Worm (Caenorhabditis elegans) whole organism, L1 larva: Measurements from ENCODE around the gene syx-18.
A peak's percentile ranks its signal among the peaks of the same experiment; 100 is the strongest.

ENCODE experiments used
- ama-1 ChIP-seq: fragments of 150-350 bp; optimal IDR thresholded peaks from 2 replicates; lab custom pipeline; 2014
- dpl-1 ChIP-seq, 3 experiments: fragments of 150-350 bp in 2 of 3; sonication (generic microtip) in 1 of 3; optimal IDR thresholded peaks; 2 replicates each; lab custom pipeline; 2014 to 2017; ENCODE audit warnings: missing biosample characterization in 3 of 3, missing genetic modification characterization in 3 of 3, missing genetic modification reagents in 3 of 3
- elt-2 ChIP-seq: sonication (generic microtip); optimal IDR thresholded peaks from 2 replicates; lab custom pipeline; 2016; ENCODE audit warnings: missing genetic modification characterization, mild to moderate bottlenecking, inconsistent platforms, missing compliant biosample characterization, missing genetic modification reagents
- fos-1 ChIP-seq: fragments of 150-350 bp; optimal IDR thresholded peaks from 2 replicates; lab custom pipeline; 2014; ENCODE audit warnings: missing biosample characterization, missing genetic modification characterization
- isw-1 ChIP-seq: fragments of 200-800 bp; sonication (Bioruptor generic); IDR thresholded peaks from 2 replicates; pipeline ENCODE4 v1.3.6; 2022; ENCODE audit warnings: missing genetic modification characterization, missing compliant biosample characterization
- lin-13 ChIP-seq: fragments of 150-350 bp; optimal IDR thresholded peaks from 2 replicates; lab custom pipeline; 2014; ENCODE audit warnings: missing biosample characterization, missing genetic modification reagents, missing genetic modification characterization
- lin-35 ChIP-seq, 2 experiments: fragments of 150-350 bp; optimal IDR thresholded peaks; 2 replicates each; lab custom pipeline; 2014; ENCODE audit warnings: missing biosample characterization in 2 of 2, missing genetic modification characterization in 2 of 2, missing genetic modification reagents in 2 of 2
- nhr-237 ChIP-seq: fragments of 150-350 bp; optimal IDR thresholded peaks from 2 replicates; lab custom pipeline; 2014; ENCODE audit warnings: missing biosample characterization, missing genetic modification characterization
- snpc-4 ChIP-seq: fragments of 150-350 bp; optimal IDR thresholded peaks from 2 replicates; lab custom pipeline; 2014; ENCODE audit warnings: missing biosample characterization, missing genetic modification characterization
- sox-4 ChIP-seq: sonication (generic microtip); optimal IDR thresholded peaks from 2 replicates; lab custom pipeline; 2016; ENCODE audit warnings: missing genetic modification characterization, missing compliant biosample characterization
- unc-62 ChIP-seq: fragments of 150-350 bp; optimal IDR thresholded peaks from 2 replicates; lab custom pipeline; 2014; ENCODE audit warnings: missing biosample characterization, missing genetic modification reagents, missing genetic modification characterization

DNA sequence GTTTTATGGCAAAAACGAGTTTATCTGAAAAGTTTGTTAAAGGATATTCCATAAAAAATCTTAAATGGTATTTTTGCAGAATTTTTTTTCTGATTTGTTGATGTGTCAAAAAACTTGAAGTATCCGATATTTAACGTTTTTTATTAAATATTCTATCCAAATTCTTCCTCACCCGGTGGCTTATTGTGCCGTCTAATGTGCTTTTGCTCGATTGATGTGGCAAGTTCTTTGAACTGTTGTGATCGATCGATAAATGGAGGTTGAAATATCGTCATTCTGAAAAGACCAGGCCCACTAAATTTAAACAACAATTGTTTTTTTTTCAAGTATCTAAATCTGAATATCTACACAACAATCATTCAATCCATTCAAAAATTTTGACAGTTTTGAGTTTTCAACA lies at the start of gene syx-18:
- no peak for TF ChIP-seq snpc-4 (tag; lab: Kevin White, UChicago)
- TF ChIP-seq sox-4 (tag; lab: Kevin White, UChicago): no peak
- TF ChIP-seq unc-62: no peak
- TF ChIP-seq dpl-1 (GFP tag; optimal IDR thresholded peaks at IDR 0.05; lab: Kevin White, UChicago): no peak
- no peak for TF ChIP-seq elt-2 (tag; lab: Kevin White, UChicago)
- TF ChIP-seq lin-35 (GFP tag; optimal IDR thresholded peaks at IDR 0.05; lab: Kevin White, UChicago): no peak
- no peak for TF ChIP-seq nhr-237 (tag; lab: Kevin White, UChicago)
- TF ChIP-seq fos-1: peak; percentile 3
- peak; percentile 58 for TF ChIP-seq ama-1 (lab: Kevin White, UChicago)
- no peak for TF ChIP-seq lin-13 (GFP tag; lab: Kevin White, UChicago)
- no peak for TF ChIP-seq isw-1 (GFP tag; lab: Robert Waterston, UW)
